Fruit fly (Drosophila melanogaster) whole organism, prepupa: Measurements from ENCODE around the gene Arp1.

ENCODE experiments used
- CG31627 ChIP-seq: fragments of 200-800 bp; sonication (Bioruptor generic); optimal IDR thresholded peaks from 3 replicates; lab custom pipeline; 2016; ENCODE audit warnings: missing biosample characterization, missing genetic modification characterization
- CG3919 ChIP-seq: fragments of 200-800 bp; sonication (Bioruptor generic); optimal IDR thresholded peaks from 3 replicates; lab custom pipeline; 2016; ENCODE audit warnings: missing biosample characterization, missing genetic modification characterization
- CG8319 ChIP-seq: fragments of 200-800 bp; sonication (Bioruptor generic); optimal IDR thresholded peaks from 3 replicates; lab custom pipeline; 2016; ENCODE audit warnings: missing biosample characterization, missing genetic modification characterization
- OdsH ChIP-seq: fragments of 200-800 bp; sonication (Bioruptor generic); optimal IDR thresholded peaks from 3 replicates; lab custom pipeline; 2016; ENCODE audit warnings: missing biosample characterization, missing genetic modification characterization
- topi ChIP-seq: fragments of 200-800 bp; sonication (Bioruptor generic); optimal IDR thresholded peaks from 3 replicates; lab custom pipeline; 2016; ENCODE audit warnings: missing biosample characterization, missing genetic modification characterization
- vri ChIP-seq: fragments of 200-800 bp; sonication (Bioruptor generic); optimal IDR thresholded peaks from 3 replicates; lab custom pipeline; 2016; ENCODE audit warnings: missing biosample characterization, mild to moderate bottlenecking, missing genetic modification characterization

- TF ChIP-seq topi (GFP tag; lab: Kevin White, UChicago) = peak; percentile 4
- TF ChIP-seq CG31627 (GFP tag; lab: Kevin White, UChicago) = peak; percentile 40
- TF ChIP-seq OdsH (GFP tag; lab: Kevin White, UChicago) = peak; percentile 50
- TF ChIP-seq CG8319 (GFP tag; lab: Kevin White, UChicago) = no peak
- peak; percentile 62 for TF ChIP-seq vri (GFP tag; lab: Kevin White, UChicago)
- peak; percentile 26 for TF ChIP-seq CG3919 (GFP tag; lab: Kevin White, UChicago)
These were observed 26.3 kb downstream of the Arp1 start for dm6 chr3R:12717588-12718535.
